Fruit fly (Drosophila melanogaster) S2 (cell line): ENCODE results near the gene Prp31.

ENCODE experiments used
- CG8478 ChIP-seq: fragments of >200 bp; optimal IDR thresholded peaks from 2 replicates; lab custom pipeline; 2018
- CTCF ChIP-seq, 2 experiments: fragments of >200 bp; optimal IDR thresholded peaks; 2 replicates each; lab custom pipeline; 2018

The Prp31 gene

dm6 chr3L:15142004-15142890 lies 16.7 kb upstream of the Prp31 start, which contains the start of gene Pdi:
Gene Pdi (minus strand): TSS chr3L:15142840.
- TF ChIP-seq CTCF (optimal IDR thresholded peaks at IDR 0.05; lab: Kevin White, UChicago): peak; percentile 87 to 94
- TF ChIP-seq CG8478: no peak

- TF ChIP-seq CG8478: no peak
- TF ChIP-seq CTCF (optimal IDR thresholded peaks at IDR 0.05; lab: Kevin White, UChicago): no peak
Observed at dm6 chr3L:15143108-15143507, 15.8 kb upstream of the Prp31 start.

dm6 chr3L:15143638-15144600 lies 15.0 kb upstream of the Prp31 start, which contains the start of the genes CG32147 and Pex3:
Gene CG32147 (minus strand): TSS chr3L:15144059.
Gene Pex3 (plus strand): TSS chr3L:15144355.
- TF ChIP-seq CG8478 (no peak), CTCF (optimal IDR thresholded peaks at IDR 0.05; lab: Kevin White, UChicago) (peak in 1 of 2 experiments; percentile 20)

dm6 chr3L:15146643-15147187 lies 12.2 kb upstream of the Prp31 start, which contains the start of gene FucTA:
Gene FucTA (plus strand): TSS chr3L:15147137.
- TF ChIP-seq CTCF (optimal IDR thresholded peaks at IDR 0.05; lab: Kevin White, UChicago) (no peak), CG8478 (no peak)

- TF ChIP-seq CTCF (optimal IDR thresholded peaks at IDR 0.05; lab: Kevin White, UChicago) (no peak), CG8478 (no peak)
Observed at dm6 chr3L:15150028-15150427, 8.9 kb upstream of the Prp31 start.

- TF ChIP-seq CG8478: no peak
- peak; percentile 75 to 91 for TF ChIP-seq CTCF (optimal IDR thresholded peaks at IDR 0.05; lab: Kevin White, UChicago)
Observed at dm6 chr3L:15161549-15161948, 2.6 kb downstream of the Prp31 start, which contains the start of gene CG6878. Gene CG6878 (plus strand): TSS chr3L:15161817.

dm6 chr3L:15162005-15162404 lies 3.1 kb downstream of the Prp31 start:
- no peak for TF ChIP-seq CG8478
- TF ChIP-seq CTCF (optimal IDR thresholded peaks at IDR 0.05; lab: Kevin White, UChicago): no peak

- TF ChIP-seq CG8478 (no peak), CTCF (optimal IDR thresholded peaks at IDR 0.05; lab: Kevin White, UChicago) (no peak)
Observed at dm6 chr3L:15162988-15163387, 4.1 kb downstream of the Prp31 start.

- peak; percentile 67 to 71 for TF ChIP-seq CTCF (optimal IDR thresholded peaks at IDR 0.05; lab: Kevin White, UChicago)
- no peak for TF ChIP-seq CG8478
Observed at dm6 chr3L:15163414-15163813, 4.5 kb downstream of the Prp31 start, which contains the start of gene CG7011. Gene CG7011 (minus strand): TSS chr3L:15163628.

dm6 chr3L:15169010-15169409 lies 10.1 kb downstream of the Prp31 start:
- TF ChIP-seq CG8478: no peak
- no peak for TF ChIP-seq CTCF (optimal IDR thresholded peaks at IDR 0.05; lab: Kevin White, UChicago)

dm6 chr3L:15169795-15170194 lies 10.9 kb downstream of the Prp31 start:
- TF ChIP-seq CTCF (optimal IDR thresholded peaks at IDR 0.05; lab: Kevin White, UChicago): no peak
- TF ChIP-seq CG8478: no peak

- TF ChIP-seq CTCF (optimal IDR thresholded peaks at IDR 0.05; lab: Kevin White, UChicago): no peak
- TF ChIP-seq CG8478: no peak
Observed at dm6 chr3L:15171769-15172403, 13.0 kb downstream of the Prp31 start.

dm6 chr3L:15172404-15173055 lies 13.6 kb downstream of the Prp31 start:
- TF ChIP-seq CG8478: no peak
- no peak for TF ChIP-seq CTCF (optimal IDR thresholded peaks at IDR 0.05; lab: Kevin White, UChicago)

- no peak for TF ChIP-seq CG8478
- TF ChIP-seq CTCF (optimal IDR thresholded peaks at IDR 0.05; lab: Kevin White, UChicago): no peak
Observed at dm6 chr3L:15174086-15174485, 15.2 kb downstream of the Prp31 start.
